Worm (Caenorhabditis elegans): ENCODE measurements around the gene otpl-6.

otpl-6 gene

DNA sequence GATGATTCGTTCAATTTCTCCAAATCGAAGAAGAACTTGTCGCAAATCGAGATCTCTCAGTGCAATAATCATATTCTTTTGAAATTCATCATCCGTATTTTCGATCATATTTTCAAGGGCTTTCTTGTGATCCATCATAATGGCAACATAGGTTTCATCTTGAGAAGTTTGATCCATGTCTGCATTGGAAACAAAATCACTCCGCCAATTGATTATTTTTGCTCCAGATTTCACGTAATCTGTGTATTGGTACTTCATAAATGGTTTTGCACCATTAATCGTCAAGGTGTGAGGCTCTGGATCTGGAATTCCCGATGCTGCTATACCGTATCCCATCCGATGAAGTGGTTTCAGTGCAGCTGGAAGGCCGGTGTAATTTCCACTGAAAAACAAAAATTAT lies 9.4 kb upstream of the otpl-6 start:
- TF ChIP-seq nhr-237 (tag; optimal IDR thresholded peaks at IDR 0.05) (no peak), hlh-1 (tag; optimal IDR thresholded peaks at IDR 0.05) (no peak), tbx-8 (GFP tag; optimal IDR thresholded peaks at IDR 0.05) (no peak), nhr-12 (tag; optimal IDR thresholded peaks at IDR 0.05) (no peak), ceh-43 (GFP tag; optimal IDR thresholded peaks at IDR 0.05) (no peak), mls-2 (tag; optimal IDR thresholded peaks at IDR 0.05) (no peak), ces-1 (GFP tag; optimal IDR thresholded peaks at IDR 0.05) (no peak), sem-2 (GFP tag; optimal IDR thresholded peaks at IDR 0.05) (no peak), mep-1 (tag; optimal IDR thresholded peaks at IDR 0.05) (no peak), unc-120 (tag; optimal IDR thresholded peaks at IDR 0.05; ENCODE audit: poor library complexity, severe bottlenecking) (no peak), flh-1 (GFP tag; optimal IDR thresholded peaks at IDR 0.05) (no peak), unc-62 (GFP tag; optimal IDR thresholded peaks at IDR 0.05) (no peak), ztf-11 (tag; optimal IDR thresholded peaks at IDR 0.05) (no peak), lin-13 (tag; optimal IDR thresholded peaks at IDR 0.05) (no peak), lsy-2 (tag; optimal IDR thresholded peaks at IDR 0.05) (no peak), elt-1 (tag; optimal IDR thresholded peaks at IDR 0.05; ENCODE audit: borderline replicate concordance, insufficient read depth) (no peak), bed-3 (GFP tag; optimal IDR thresholded peaks at IDR 0.05) (no peak)

DNA sequence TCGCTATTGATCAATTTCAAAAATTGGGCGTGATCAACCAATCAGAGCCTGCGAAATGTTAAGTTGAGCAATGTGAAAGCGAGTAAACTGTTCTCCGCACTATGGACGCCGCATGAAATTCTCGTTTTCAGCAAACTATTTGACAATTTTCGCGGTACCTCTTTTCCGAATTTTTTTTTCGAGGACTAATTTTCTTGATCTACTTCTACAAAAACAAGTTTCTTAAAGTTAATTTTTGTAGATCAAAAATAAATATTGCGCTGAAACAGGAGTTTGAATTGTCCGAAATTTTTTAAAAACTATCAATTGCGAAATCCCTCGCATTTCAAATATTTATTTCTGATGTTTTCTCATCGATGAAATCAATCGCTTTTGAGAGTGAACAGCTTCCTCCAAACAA lies 8.2 kb upstream of the otpl-6 start:
- TF ChIP-seq nhr-2 (tag; optimal IDR thresholded peaks at IDR 0.05), result no peak

- TF ChIP-seq ceh-43 (GFP tag; optimal IDR thresholded peaks at IDR 0.05) (no peak), nhr-2 (tag; optimal IDR thresholded peaks at IDR 0.05) (no peak), ceh-83 (GFP tag; optimal IDR thresholded peaks at IDR 0.05) (no peak), nhr-12 (tag; optimal IDR thresholded peaks at IDR 0.05) (no peak), ceh-39 (tag; optimal IDR thresholded peaks at IDR 0.05) (no peak), elt-3 (tag; optimal IDR thresholded peaks at IDR 0.05) (no peak), M03D4.4 (tag; optimal IDR thresholded peaks at IDR 0.05) (no peak), flh-1 (GFP tag; optimal IDR thresholded peaks at IDR 0.05) (no peak)
Measured at ce11 chrV:8518283-8518682, 7.6 kb upstream of the otpl-6 start.

DNA sequence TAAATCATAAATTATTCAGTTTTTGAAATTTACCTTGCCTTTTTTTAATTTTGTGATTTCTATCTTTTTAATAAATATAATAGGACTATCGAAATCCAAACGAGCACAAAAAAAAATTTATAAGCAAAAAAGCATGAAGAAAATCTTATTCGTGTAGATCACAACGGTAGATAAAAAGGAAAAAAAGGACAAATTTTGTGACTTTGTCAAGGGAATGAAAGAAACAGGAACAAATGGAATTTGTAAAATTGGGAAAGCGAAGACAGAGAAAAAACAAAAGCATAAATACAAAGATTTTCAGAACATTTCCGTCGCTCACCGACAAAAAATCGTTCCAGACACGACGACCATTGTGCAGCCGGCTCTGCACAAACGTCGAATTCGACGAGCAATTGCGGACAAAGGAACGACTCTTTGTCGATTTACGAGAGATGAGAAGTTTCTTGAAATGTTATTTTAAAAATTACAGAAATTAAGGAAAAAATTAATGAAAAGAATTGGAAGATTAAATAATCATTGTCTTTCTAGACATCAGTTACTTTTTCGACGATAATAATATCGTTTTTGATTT lies 7.0 kb upstream of the otpl-6 start, which contains the start of gene F45F2.10:
Gene F45F2.10 (minus strand): TSS at position 51 of the 571 bp plus-strand sequence.
- TF ChIP-seq cnd-1 (tag; optimal IDR thresholded peaks at IDR 0.05), result no peak
- TF ChIP-seq nhr-76 (tag; optimal IDR thresholded peaks at IDR 0.05), result no peak
- no peak for TF ChIP-seq ces-1 (GFP tag; optimal IDR thresholded peaks at IDR 0.05)
- no peak for TF ChIP-seq blmp-1 (tag; optimal IDR thresholded peaks at IDR 0.05)
- TF ChIP-seq tbx-8 (GFP tag; optimal IDR thresholded peaks at IDR 0.05), result no peak
- TF ChIP-seq unc-120 (tag; optimal IDR thresholded peaks at IDR 0.05; ENCODE audit: poor library complexity, severe bottlenecking), result no peak
- no peak for TF ChIP-seq zip-8 (tag; optimal IDR thresholded peaks at IDR 0.05)
- no peak for TF ChIP-seq ham-2 (GFP tag; optimal IDR thresholded peaks at IDR 0.05)
- no peak for TF ChIP-seq mab-5 (tag; optimal IDR thresholded peaks at IDR 0.05)
- no peak for TF ChIP-seq elt-1 (tag; optimal IDR thresholded peaks at IDR 0.05; ENCODE audit: borderline replicate concordance, insufficient read depth)

DNA sequence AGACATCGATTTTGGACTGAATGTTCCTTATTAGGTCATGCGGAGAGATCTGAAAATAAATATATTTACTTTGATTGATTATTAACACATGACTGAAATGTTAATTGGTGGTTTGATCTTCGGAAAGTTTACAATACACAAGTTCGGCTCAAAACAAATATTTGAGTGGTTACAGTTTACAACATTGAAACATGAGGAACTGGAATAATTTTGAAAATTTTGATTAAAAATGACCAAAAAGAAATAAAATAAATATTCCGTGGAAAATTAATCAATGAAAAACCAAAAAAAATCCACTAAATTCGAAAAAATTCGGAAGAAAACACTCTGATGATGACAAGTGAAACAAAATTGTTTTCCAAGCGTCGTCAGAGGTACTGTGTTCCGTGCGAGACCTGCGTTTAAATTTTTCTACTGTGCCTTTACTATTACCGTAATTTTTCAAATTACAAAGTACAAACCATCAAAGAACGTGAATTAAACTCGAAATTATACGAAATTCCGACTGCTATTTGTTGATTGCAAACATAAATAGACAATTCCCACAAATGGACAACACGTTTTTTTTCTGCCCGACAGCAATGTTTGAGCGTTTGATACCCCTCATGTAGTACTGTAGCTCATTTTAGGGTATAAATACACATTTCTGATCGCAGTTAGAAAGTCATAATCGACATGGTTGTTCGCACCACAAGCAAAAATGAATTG lies 4.9 kb upstream of the otpl-6 start, which contains the start of the genes F45F2.11 and otpl-7:
Gene F45F2.11 (minus strand): TSS at position 51 of the 708 bp plus-strand sequence.
Gene otpl-7 (plus strand): TSS at position 658 of the 708 bp plus-strand sequence.
- TF ChIP-seq bed-3 (GFP tag; optimal IDR thresholded peaks at IDR 0.05) (no peak), snpc-4 (tag; optimal IDR thresholded peaks at IDR 0.05) (no peak), mls-2 (tag; optimal IDR thresholded peaks at IDR 0.05) (no peak)

- TF ChIP-seq flh-1 (GFP tag; optimal IDR thresholded peaks at IDR 0.05) (no peak), nhr-12 (tag; optimal IDR thresholded peaks at IDR 0.05) (no peak), lsy-2 (tag; optimal IDR thresholded peaks at IDR 0.05) (no peak), mep-1 (tag; optimal IDR thresholded peaks at IDR 0.05) (no peak), unc-120 (tag; optimal IDR thresholded peaks at IDR 0.05; ENCODE audit: poor library complexity, severe bottlenecking) (no peak), mab-5 (tag; optimal IDR thresholded peaks at IDR 0.05) (no peak), pha-4 (tag; optimal IDR thresholded peaks at IDR 0.05) (no peak), unc-39 (tag; optimal IDR thresholded peaks at IDR 0.05) (no peak)
Measured at ce11 chrV:8529219-8529618, 3.3 kb downstream of the otpl-6 start, which contains the start of gene otpl-5. Gene otpl-5, plus strand, starts transcription at chrV:8529519.

All from whole organism, mixed stage, embryonic.